Worm (Caenorhabditis elegans) whole organism, late embryonic: ENCODE results near the gene str-161.

Source experiments
- C08G9.2 ChIP-seq: sonication (generic microtip); optimal IDR thresholded peaks from 2 replicates; lab custom pipeline; 2016; ENCODE audit warnings: mild to moderate bottlenecking, missing genetic modification characterization, moderate library complexity, missing compliant biosample characterization
- K02D7.2 ChIP-seq: sonication (generic microtip); optimal IDR thresholded peaks from 2 replicates; lab custom pipeline; 2017; ENCODE audit warnings: mild to moderate bottlenecking, missing genetic modification characterization, missing compliant biosample characterization
- Y22D7AL.16 ChIP-seq: sonication (generic microtip); optimal IDR thresholded peaks from 2 replicates; lab custom pipeline; 2016; ENCODE audit warnings: missing genetic modification characterization, missing compliant biosample characterization
- ahr-1 ChIP-seq: sonication (generic microtip); optimal IDR thresholded peaks from 2 replicates; lab custom pipeline; 2016; ENCODE audit warnings: missing genetic modification characterization, missing compliant biosample characterization
- ceh-45 ChIP-seq: fragments of 200-800 bp; sonication (Bioruptor generic); IDR thresholded peaks from 2 replicates; pipeline ENCODE4 v1.3.6; 2022; ENCODE audit warnings: missing genetic modification reagents, missing genetic modification characterization, missing compliant biosample characterization
- ceh-6 ChIP-seq: fragments of 200-800 bp; sonication (Bioruptor generic); optimal IDR thresholded peaks from 2 replicates; lab custom pipeline; 2018; ENCODE audit warnings: mild to moderate bottlenecking, missing genetic modification characterization, missing compliant biosample characterization
- che-1 ChIP-seq: sonication (generic microtip); optimal IDR thresholded peaks from 2 replicates; lab custom pipeline; 2016; ENCODE audit warnings: mild to moderate bottlenecking, missing genetic modification characterization, missing compliant biosample characterization
- dmd-4 ChIP-seq: sonication (generic microtip); optimal IDR thresholded peaks from 2 replicates; lab custom pipeline; 2016; ENCODE audit warnings: borderline replicate concordance, missing genetic modification characterization, missing compliant biosample characterization
- dve-1 ChIP-seq: sonication (generic microtip); optimal IDR thresholded peaks from 2 replicates; lab custom pipeline; 2017; ENCODE audit warnings: antibody characterized with exemption, mild to moderate bottlenecking, missing genetic modification characterization, missing compliant biosample characterization
- elt-2 ChIP-seq: sonication (generic microtip); optimal IDR thresholded peaks from 2 replicates; lab custom pipeline; 2016; ENCODE audit warnings: missing genetic modification reagents, missing genetic modification characterization, missing compliant biosample characterization
- elt-4 ChIP-seq: sonication (generic microtip); optimal IDR thresholded peaks from 2 replicates; lab custom pipeline; 2016; ENCODE audit warnings: missing genetic modification characterization, missing compliant biosample characterization
- ets-4 ChIP-seq: sonication (generic microtip); optimal IDR thresholded peaks from 2 replicates; lab custom pipeline; 2016; ENCODE audit warnings: missing genetic modification characterization, missing compliant biosample characterization
- fax-1 ChIP-seq: sonication (generic microtip); optimal IDR thresholded peaks from 2 replicates; lab custom pipeline; 2016; ENCODE audit warnings: missing genotype, missing genetic modification characterization, missing compliant biosample characterization
- fkh-6 ChIP-seq: sonication (generic microtip); optimal IDR thresholded peaks from 2 replicates; lab custom pipeline; 2016; ENCODE audit warnings: missing genetic modification characterization, missing compliant biosample characterization
- hlh-13 ChIP-seq: fragments of 200-800 bp; sonication (Bioruptor generic); optimal IDR thresholded peaks from 2 replicates; lab custom pipeline; 2018; ENCODE audit warnings: mild to moderate bottlenecking, missing genetic modification characterization, missing compliant biosample characterization
- hlh-30 ChIP-seq: sonication (generic microtip); optimal IDR thresholded peaks from 2 replicates; lab custom pipeline; 2017; ENCODE audit warnings: antibody characterized with exemption, missing genetic modification characterization, missing compliant biosample characterization; ENCODE audit not compliant: insufficient read depth
- hlh-6 ChIP-seq: sonication (generic microtip); optimal IDR thresholded peaks from 2 replicates; lab custom pipeline; 2016; ENCODE audit warnings: missing genotype, missing genetic modification characterization, missing compliant biosample characterization
- lim-6 ChIP-seq: sonication (generic microtip); optimal IDR thresholded peaks from 2 replicates; lab custom pipeline; 2016; ENCODE audit warnings: missing genetic modification characterization, missing compliant biosample characterization
- madf-2 ChIP-seq: sonication (generic microtip); optimal IDR thresholded peaks from 2 replicates; lab custom pipeline; 2017; ENCODE audit warnings: missing genetic modification characterization, missing compliant biosample characterization
- nfya-1 ChIP-seq: sonication (generic microtip); optimal IDR thresholded peaks from 2 replicates; lab custom pipeline; 2017; ENCODE audit warnings: missing genetic modification characterization, mild to moderate bottlenecking, missing compliant biosample characterization, antibody characterized with exemption, moderate library complexity
- npax-4 ChIP-seq: sonication (generic microtip); optimal IDR thresholded peaks from 2 replicates; lab custom pipeline; 2016; ENCODE audit warnings: missing genetic modification characterization, missing compliant biosample characterization
- odd-2 ChIP-seq: sonication (generic microtip); optimal IDR thresholded peaks from 2 replicates; lab custom pipeline; 2017; ENCODE audit warnings: antibody characterized with exemption, mild to moderate bottlenecking, missing genetic modification characterization, missing compliant biosample characterization
- pag-3 ChIP-seq: sonication (generic microtip); optimal IDR thresholded peaks from 2 replicates; lab custom pipeline; 2016; ENCODE audit warnings: missing compliant biosample characterization, missing genetic modification characterization, borderline replicate concordance
- pat-9 ChIP-seq: fragments of 200-800 bp; sonication (Bioruptor generic); optimal IDR thresholded peaks from 2 replicates; lab custom pipeline; 2018; ENCODE audit warnings: mild to moderate bottlenecking, missing genetic modification characterization, moderate library complexity, missing compliant biosample characterization
- pha-2 ChIP-seq: sonication (generic microtip); optimal IDR thresholded peaks from 2 replicates; lab custom pipeline; 2017; ENCODE audit warnings: mild to moderate bottlenecking, missing genetic modification characterization, missing compliant biosample characterization
- pqm-1 ChIP-seq: sonication (generic microtip); optimal IDR thresholded peaks from 2 replicates; lab custom pipeline; 2016; ENCODE audit warnings: missing genetic modification characterization, missing compliant biosample characterization
- ref-2 ChIP-seq: sonication (generic microtip); optimal IDR thresholded peaks from 2 replicates; lab custom pipeline; 2016; ENCODE audit warnings: missing genetic modification characterization, missing compliant biosample characterization
- sdc-2 ChIP-seq: sonication (generic microtip); optimal IDR thresholded peaks from 2 replicates; lab custom pipeline; 2016; ENCODE audit warnings: missing genotype, missing genetic modification characterization, missing compliant biosample characterization
- syd-9 ChIP-seq: sonication (generic microtip); optimal IDR thresholded peaks from 2 replicates; lab custom pipeline; 2016; ENCODE audit warnings: mild to moderate bottlenecking, missing genetic modification characterization, moderate library complexity, missing compliant biosample characterization
- tbx-2 ChIP-seq: sonication (generic microtip); optimal IDR thresholded peaks from 2 replicates; lab custom pipeline; 2016; ENCODE audit warnings: missing genetic modification characterization, missing compliant biosample characterization
- tbx-7 ChIP-seq: sonication (generic microtip); optimal IDR thresholded peaks from 2 replicates; lab custom pipeline; 2016; ENCODE audit warnings: missing genotype, missing genetic modification characterization, missing compliant biosample characterization
- unc-3 ChIP-seq, 2 experiments: fragments of 200-800 bp in 1 of 2; sonication (Bioruptor generic) in 1 of 2; sonication (generic microtip) in 1 of 2; conservative IDR thresholded peaks in 1 of 2; optimal IDR thresholded peaks in 1 of 2; 2 replicates each; pipeline versions ENCODE4 v1.3.6 to Lab custom; 2016 to 2022; ENCODE audit warnings: missing compliant biosample characterization in 2 of 2, missing genetic modification characterization in 2 of 2, missing genetic modification reagents in 1 of 2
- unc-42 ChIP-seq: sonication (generic microtip); optimal IDR thresholded peaks from 2 replicates; lab custom pipeline; 2016; ENCODE audit warnings: missing genotype, missing genetic modification characterization, missing compliant biosample characterization
- ztf-16 ChIP-seq: sonication (generic microtip); optimal IDR thresholded peaks from 2 replicates; lab custom pipeline; 2017; ENCODE audit warnings: missing genetic modification characterization, missing compliant biosample characterization

Gene str-161

ce11 chrIV:4870546-4870945 is 33.3 kb downstream of the str-161 start, which contains the start of gene str-175:
Gene str-175, minus strand, starts transcription at chrIV:4870646.
- TF ChIP-seq syd-9 (tag; lab: Kevin White, UChicago) (no peak), ztf-16 (no peak), lim-6 (tag; lab: Kevin White, UChicago) (no peak), ceh-6 (GFP tag; lab: Kevin White, UChicago) (no peak), pat-9 (tag; lab: Kevin White, UChicago) (no peak), unc-3 (GFP tag; conservative IDR thresholded peaks at IDR 0.05; lab: Robert Waterston, UW) (no peak), unc-3 (tag; optimal IDR thresholded peaks at IDR 0.05; lab: Kevin White, UChicago) (no peak), elt-4 (no peak), che-1 (tag; lab: Kevin White, UChicago) (no peak), ets-4 (tag; lab: Kevin White, UChicago) (no peak), odd-2 (tag; lab: Kevin White, UChicago) (no peak), npax-4 (no peak), pha-2 (no peak)

- TF ChIP-seq dmd-4 (tag; lab: Kevin White, UChicago): no peak
- TF ChIP-seq hlh-6: no peak
- no peak for TF ChIP-seq hlh-13 (GFP tag; lab: Kevin White, UChicago)
- TF ChIP-seq pqm-1 (tag; lab: Kevin White, UChicago): no peak
- no peak for TF ChIP-seq hlh-30 (tag; lab: Kevin White, UChicago)
- no peak for TF ChIP-seq madf-2 (tag; lab: Kevin White, UChicago)
- TF ChIP-seq pat-9 (tag; lab: Kevin White, UChicago): no peak
- no peak for TF ChIP-seq ceh-45 (GFP tag; lab: Robert Waterston, UW)
These were observed 36.3 kb downstream of the str-161 start, which contains the start of gene str-172 for ce11 chrIV:4867610-4868009. Gene str-172, minus strand, starts transcription at chrIV:4867710.

- TF ChIP-seq ceh-45 (GFP tag; lab: Robert Waterston, UW) (no peak), dve-1 (no peak)
- TF ChIP-seq, all 69 proteins: peak for 0
These were observed 37.3 kb downstream of the str-161 start for ce11 chrIV:4866599-4866998.

ce11 chrIV:4864524-4864923 is 39.3 kb downstream of the str-161 start:
- TF ChIP-seq C08G9.2: no peak
- TF ChIP-seq, all 69 proteins: peak for 0

ce11 chrIV:4861449-4861848 is 42.4 kb downstream of the str-161 start, which contains the start of the genes Y17G9A.4 and str-173:
Gene Y17G9A.4, minus strand, starts transcription at chrIV:4861549.
Gene str-173, plus strand, starts transcription at chrIV:4861773.
- TF ChIP-seq ceh-6 (GFP tag; lab: Kevin White, UChicago) (no peak), pag-3 (no peak), syd-9 (tag; lab: Kevin White, UChicago) (no peak), tbx-7 (no peak), ztf-16 (no peak), unc-42 (tag; lab: Kevin White, UChicago) (no peak), elt-2 (tag; lab: Kevin White, UChicago) (no peak), Y22D7AL.16 (tag; lab: Kevin White, UChicago) (no peak), fkh-6 (tag; lab: Kevin White, UChicago) (no peak), fax-1 (tag; lab: Kevin White, UChicago) (no peak), sdc-2 (no peak), ref-2 (tag; lab: Kevin White, UChicago) (no peak), nfya-1 (tag; lab: Kevin White, UChicago) (no peak), K02D7.2 (tag; lab: Kevin White, UChicago) (no peak), tbx-2 (tag; lab: Kevin White, UChicago) (no peak), ahr-1 (no peak)
